Worm (Caenorhabditis elegans): ENCODE data around the gene pen-2.

- no peak for TF ChIP-seq npax-4 (tag; optimal IDR thresholded peaks at IDR 0.05)
- TF ChIP-seq C38D4.7 (GFP tag; optimal IDR thresholded peaks at IDR 0.05): no peak
- TF ChIP-seq ceh-14 (tag; optimal IDR thresholded peaks at IDR 0.05): no peak
- no peak for TF ChIP-seq odd-2 (tag; optimal IDR thresholded peaks at IDR 0.05)
- TF ChIP-seq zip-5 (tag; optimal IDR thresholded peaks at IDR 0.05): no peak
- no peak for TF ChIP-seq ztf-16 (tag; optimal IDR thresholded peaks at IDR 0.05)
- TF ChIP-seq nfya-1 (tag; optimal IDR thresholded peaks at IDR 0.05): no peak
- TF ChIP-seq elt-2 (tag; optimal IDR thresholded peaks at IDR 0.05): no peak
- TF ChIP-seq ets-4 (tag; optimal IDR thresholded peaks at IDR 0.05): no peak
Measured at ce11 chrIII:11346383-11346782, 3.3 kb downstream of the pen-2 start, which contains the start of gene T28D6.7.

All from whole organism, late embryonic.